Fruit fly (Drosophila melanogaster) Kc167 (cell line): ENCODE data around the gene CG32631.

ENCODE experiments used
- Myc ChIP-seq: fragments of >200 bp; optimal IDR thresholded peaks from 2 replicates; lab custom pipeline; 2017; ENCODE audit warnings: missing external identifiers
- Sin3A ChIP-seq: fragments of >200 bp; optimal IDR thresholded peaks from 2 replicates; lab custom pipeline; 2018; ENCODE audit warnings: missing external identifiers
- h ChIP-seq: fragments of >200 bp; optimal IDR thresholded peaks from 3 replicates; lab custom pipeline; 2018; ENCODE audit warnings: missing external identifiers
- insv ChIP-seq: fragments of >200 bp; optimal IDR thresholded peaks from 3 replicates; lab custom pipeline; 2018; ENCODE audit warnings: missing external identifiers
- psq ChIP-seq: fragments of >200 bp; optimal IDR thresholded peaks from 2 replicates; lab custom pipeline; 2017; ENCODE audit warnings: missing external identifiers
- ttk ChIP-seq: sonication (Bioruptor generic); optimal IDR thresholded peaks from 2 replicates; lab custom pipeline; 2017; ENCODE audit warnings: missing external identifiers

- TF ChIP-seq psq (no peak), Myc (lab: Kevin White, UChicago) (no peak), h (lab: Kevin White, UChicago) (no peak), Sin3A (lab: Kevin White, UChicago) (no peak), insv (lab: Kevin White, UChicago) (no peak), ttk (lab: Kevin White, UChicago) (no peak)
Measured at dm6 chrX:13563042-13563441, 6.8 kb downstream of the CG32631 start.
